Worm (Caenorhabditis elegans) whole organism, late embryonic: ENCODE measurements around the gene T13F2.6.

ENCODE experiments used
- C08G9.2 ChIP-seq: sonication (generic microtip); optimal IDR thresholded peaks from 2 replicates; lab custom pipeline; 2016; ENCODE audit warnings: mild to moderate bottlenecking, missing genetic modification characterization, moderate library complexity, missing compliant biosample characterization
- F13H6.1 ChIP-seq: sonication (generic microtip); optimal IDR thresholded peaks from 2 replicates; lab custom pipeline; 2016; ENCODE audit warnings: missing genetic modification characterization, missing compliant biosample characterization
- Y22D7AL.16 ChIP-seq: sonication (generic microtip); optimal IDR thresholded peaks from 2 replicates; lab custom pipeline; 2016; ENCODE audit warnings: missing genetic modification characterization, missing compliant biosample characterization
- ahr-1 ChIP-seq: sonication (generic microtip); optimal IDR thresholded peaks from 2 replicates; lab custom pipeline; 2016; ENCODE audit warnings: missing genetic modification characterization, missing compliant biosample characterization
- ama-1 ChIP-seq: fragments of 150-350 bp; optimal IDR thresholded peaks from 2 replicates; lab custom pipeline; 2014
- ceh-14 ChIP-seq: sonication (generic microtip); optimal IDR thresholded peaks from 2 replicates; lab custom pipeline; 2016; ENCODE audit warnings: missing genotype, missing genetic modification characterization, missing compliant biosample characterization
- ceh-2 ChIP-seq: sonication (generic microtip); optimal IDR thresholded peaks from 2 replicates; lab custom pipeline; 2016; ENCODE audit warnings: missing genotype, missing genetic modification characterization, missing compliant biosample characterization
- ceh-24 ChIP-seq: sonication (generic microtip); optimal IDR thresholded peaks from 2 replicates; lab custom pipeline; 2016; ENCODE audit warnings: mild to moderate bottlenecking, missing genetic modification characterization, missing compliant biosample characterization
- ceh-31 ChIP-seq: sonication (generic microtip); optimal IDR thresholded peaks from 2 replicates; lab custom pipeline; 2016; ENCODE audit warnings: missing genetic modification characterization, missing compliant biosample characterization
- ceh-48 ChIP-seq: sonication (generic microtip); optimal IDR thresholded peaks from 2 replicates; lab custom pipeline; 2016; ENCODE audit warnings: missing genetic modification characterization, inconsistent platforms, missing compliant biosample characterization
- ceh-6 ChIP-seq: fragments of 200-800 bp; sonication (Bioruptor generic); optimal IDR thresholded peaks from 2 replicates; lab custom pipeline; 2018; ENCODE audit warnings: mild to moderate bottlenecking, missing genetic modification characterization, missing compliant biosample characterization
- ceh-9 ChIP-seq: sonication (generic microtip); optimal IDR thresholded peaks from 2 replicates; lab custom pipeline; 2016; ENCODE audit warnings: mild to moderate bottlenecking, missing genetic modification characterization, inconsistent platforms, missing compliant biosample characterization
- che-1 ChIP-seq: sonication (generic microtip); optimal IDR thresholded peaks from 2 replicates; lab custom pipeline; 2016; ENCODE audit warnings: mild to moderate bottlenecking, missing genetic modification characterization, missing compliant biosample characterization
- dmd-4 ChIP-seq: sonication (generic microtip); optimal IDR thresholded peaks from 2 replicates; lab custom pipeline; 2016; ENCODE audit warnings: borderline replicate concordance, missing genetic modification characterization, missing compliant biosample characterization
- elt-4 ChIP-seq: sonication (generic microtip); optimal IDR thresholded peaks from 2 replicates; lab custom pipeline; 2016; ENCODE audit warnings: missing genetic modification characterization, missing compliant biosample characterization
- ets-4 ChIP-seq: sonication (generic microtip); optimal IDR thresholded peaks from 2 replicates; lab custom pipeline; 2016; ENCODE audit warnings: missing genetic modification characterization, missing compliant biosample characterization
- eyg-1 ChIP-seq: sonication (generic microtip); optimal IDR thresholded peaks from 2 replicates; lab custom pipeline; 2016; ENCODE audit warnings: missing genotype, missing genetic modification characterization, missing compliant biosample characterization
- fax-1 ChIP-seq: sonication (generic microtip); optimal IDR thresholded peaks from 2 replicates; lab custom pipeline; 2016; ENCODE audit warnings: missing genotype, missing genetic modification characterization, missing compliant biosample characterization
- fkh-10 ChIP-seq: fragments of 150-350 bp; optimal IDR thresholded peaks from 2 replicates; lab custom pipeline; 2014; ENCODE audit warnings: missing biosample characterization, missing genetic modification reagents, missing genetic modification characterization
- fkh-6 ChIP-seq: sonication (generic microtip); optimal IDR thresholded peaks from 2 replicates; lab custom pipeline; 2016; ENCODE audit warnings: missing genetic modification characterization, missing compliant biosample characterization
- hlh-6 ChIP-seq: sonication (generic microtip); optimal IDR thresholded peaks from 2 replicates; lab custom pipeline; 2016; ENCODE audit warnings: missing genotype, missing genetic modification characterization, missing compliant biosample characterization
- hlh-8 ChIP-seq: sonication (generic microtip); optimal IDR thresholded peaks from 2 replicates; lab custom pipeline; 2016; ENCODE audit warnings: missing genotype, missing genetic modification characterization, missing compliant biosample characterization
- mec-3 ChIP-seq: sonication (generic microtip); optimal IDR thresholded peaks from 2 replicates; lab custom pipeline; 2016; ENCODE audit warnings: borderline replicate concordance, missing genetic modification characterization, missing compliant biosample characterization
- nfya-1 ChIP-seq: sonication (generic microtip); optimal IDR thresholded peaks from 2 replicates; lab custom pipeline; 2017; ENCODE audit warnings: missing genetic modification characterization, mild to moderate bottlenecking, missing compliant biosample characterization, antibody characterized with exemption, moderate library complexity
- npax-4 ChIP-seq: sonication (generic microtip); optimal IDR thresholded peaks from 2 replicates; lab custom pipeline; 2016; ENCODE audit warnings: missing genetic modification characterization, missing compliant biosample characterization
- pag-3 ChIP-seq: sonication (generic microtip); optimal IDR thresholded peaks from 2 replicates; lab custom pipeline; 2016; ENCODE audit warnings: missing compliant biosample characterization, missing genetic modification characterization, borderline replicate concordance
- pat-9 ChIP-seq: fragments of 200-800 bp; sonication (Bioruptor generic); optimal IDR thresholded peaks from 2 replicates; lab custom pipeline; 2018; ENCODE audit warnings: mild to moderate bottlenecking, missing genetic modification characterization, moderate library complexity, missing compliant biosample characterization
- pha-2 ChIP-seq: sonication (generic microtip); optimal IDR thresholded peaks from 2 replicates; lab custom pipeline; 2017; ENCODE audit warnings: mild to moderate bottlenecking, missing genetic modification characterization, missing compliant biosample characterization
- ref-2 ChIP-seq: sonication (generic microtip); optimal IDR thresholded peaks from 2 replicates; lab custom pipeline; 2016; ENCODE audit warnings: missing genetic modification characterization, missing compliant biosample characterization
- rnt-1 ChIP-seq: sonication (generic microtip); optimal IDR thresholded peaks from 2 replicates; lab custom pipeline; 2016; ENCODE audit warnings: missing genetic modification characterization, missing compliant biosample characterization
- sox-4 ChIP-seq: sonication (generic microtip); optimal IDR thresholded peaks from 2 replicates; lab custom pipeline; 2017; ENCODE audit warnings: mild to moderate bottlenecking, missing genetic modification characterization, inconsistent platforms, missing compliant biosample characterization
- tbx-2 ChIP-seq: sonication (generic microtip); optimal IDR thresholded peaks from 2 replicates; lab custom pipeline; 2016; ENCODE audit warnings: missing genetic modification characterization, missing compliant biosample characterization
- tbx-7 ChIP-seq: sonication (generic microtip); optimal IDR thresholded peaks from 2 replicates; lab custom pipeline; 2016; ENCODE audit warnings: missing genotype, missing genetic modification characterization, missing compliant biosample characterization
- unc-3 ChIP-seq, 2 experiments: fragments of 200-800 bp in 1 of 2; sonication (Bioruptor generic) in 1 of 2; sonication (generic microtip) in 1 of 2; conservative IDR thresholded peaks in 1 of 2; optimal IDR thresholded peaks in 1 of 2; 2 replicates each; pipeline versions ENCODE4 v1.3.6 to Lab custom; 2016 to 2022; ENCODE audit warnings: missing compliant biosample characterization in 2 of 2, missing genetic modification characterization in 2 of 2, missing genetic modification reagents in 1 of 2
- unc-42 ChIP-seq: sonication (generic microtip); optimal IDR thresholded peaks from 2 replicates; lab custom pipeline; 2016; ENCODE audit warnings: missing genotype, missing genetic modification characterization, missing compliant biosample characterization
- zip-5 ChIP-seq: sonication (generic microtip); optimal IDR thresholded peaks from 2 replicates; lab custom pipeline; 2016; ENCODE audit warnings: missing genetic modification characterization, missing compliant biosample characterization
- ztf-16 ChIP-seq: sonication (generic microtip); optimal IDR thresholded peaks from 2 replicates; lab custom pipeline; 2017; ENCODE audit warnings: missing genetic modification characterization, missing compliant biosample characterization

T13F2.6 gene

ce11 chrIV:9756647-9757424, 21.3 kb upstream of the T13F2.6 start:
- TF ChIP-seq eyg-1 (no peak), tbx-2 (tag; lab: Kevin White, UChicago) (no peak), ceh-14 (no peak), fkh-6 (no peak), ets-4 (tag; lab: Kevin White, UChicago) (no peak), unc-42 (tag; lab: Kevin White, UChicago) (no peak), ceh-24 (no peak), ahr-1 (no peak), npax-4 (tag; lab: Kevin White, UChicago) (no peak), tbx-7 (tag; lab: Kevin White, UChicago) (no peak), elt-4 (no peak), nfya-1 (tag; lab: Kevin White, UChicago) (no peak), sox-4 (no peak), fkh-10 (GFP tag; lab: Kevin White, UChicago) (no peak), hlh-8 (tag; lab: Kevin White, UChicago) (no peak), che-1 (tag; lab: Kevin White, UChicago) (no peak), zip-5 (no peak), ceh-48 (tag; lab: Kevin White, UChicago) (no peak)

ce11 chrIV:9757425-9757740, 20.7 kb upstream of the T13F2.6 start, which contains the start of gene nhr-97:
Gene nhr-97, plus strand, starts transcription at chrIV:9757641.
- TF ChIP-seq ceh-2 (tag; lab: Kevin White, UChicago) (no peak), ceh-6 (no peak), ceh-31 (tag; lab: Kevin White, UChicago) (no peak), dmd-4 (tag; lab: Kevin White, UChicago) (no peak)

- no peak for TF ChIP-seq ref-2 (tag; lab: Kevin White, UChicago)
- no peak for TF ChIP-seq elt-4
- TF ChIP-seq npax-4 (tag; lab: Kevin White, UChicago): no peak
- TF ChIP-seq ceh-14: no peak
- TF ChIP-seq ceh-24: no peak
- TF ChIP-seq Y22D7AL.16 (tag; lab: Kevin White, UChicago): no peak
- no peak for TF ChIP-seq pat-9 (tag; lab: Kevin White, UChicago)
- no peak for TF ChIP-seq mec-3 (tag; lab: Kevin White, UChicago)
- no peak for TF ChIP-seq che-1 (tag; lab: Kevin White, UChicago)
These were observed 16.4 kb upstream of the T13F2.6 start for ce11 chrIV:9761751-9762150.

- no peak for TF ChIP-seq fax-1 (tag; lab: Kevin White, UChicago)
- TF ChIP-seq ceh-9 (tag; lab: Kevin White, UChicago): no peak
- no peak for TF ChIP-seq ama-1 (lab: Kevin White, UChicago)
- TF ChIP-seq C08G9.2: no peak
- no peak for TF ChIP-seq pha-2 (tag; lab: Kevin White, UChicago)
- TF ChIP-seq tbx-2 (tag; lab: Kevin White, UChicago): no peak
- no peak for TF ChIP-seq ztf-16 (tag; lab: Kevin White, UChicago)
- no peak for TF ChIP-seq unc-3 (GFP tag; conservative IDR thresholded peaks at IDR 0.05; lab: Robert Waterston, UW)
- no peak for TF ChIP-seq unc-3 (tag; optimal IDR thresholded peaks at IDR 0.05; lab: Kevin White, UChicago)
- no peak for TF ChIP-seq elt-4
- no peak for TF ChIP-seq F13H6.1
- no peak for TF ChIP-seq pat-9 (tag; lab: Kevin White, UChicago)
- no peak for TF ChIP-seq hlh-6
- no peak for TF ChIP-seq pag-3 (tag; lab: Kevin White, UChicago)
- TF ChIP-seq rnt-1 (tag; lab: Kevin White, UChicago): no peak
- no peak for TF ChIP-seq fkh-10 (GFP tag; lab: Kevin White, UChicago)
These were observed 15.4 kb upstream of the T13F2.6 start for ce11 chrIV:9762667-9763173.
